Fruit fly (Drosophila melanogaster) whole organism, embryonic: ENCODE measurements around the gene Z600.

Experiments used
- ATbp ChIP-seq: fragments of 200-800 bp; sonication (Bioruptor generic); optimal IDR thresholded peaks from 2 replicates; lab custom pipeline; 2017; ENCODE audit warnings: missing biosample characterization, mild to moderate bottlenecking, missing genetic modification characterization, missing genetic modification reagents
- Adf1 ChIP-seq: fragments of 200-800 bp; sonication (Bioruptor generic); IDR thresholded peaks from 2 replicates; pipeline ENCODE4 v1.3.6; 2022; ENCODE audit warnings: missing biosample characterization, missing genetic modification characterization
- BEAF-32 ChIP-seq: fragments of 200-800 bp; sonication (Bioruptor generic); optimal IDR thresholded peaks from 3 replicates; lab custom pipeline; 2017; ENCODE audit warnings: missing biosample characterization, missing genetic modification characterization, mild to moderate bottlenecking, moderate library complexity, missing genetic modification reagents
- Bdp1 ChIP-seq: fragments of 200-800 bp; sonication (Bioruptor generic); optimal IDR thresholded peaks from 3 replicates; lab custom pipeline; 2016; ENCODE audit warnings: missing biosample characterization, missing genetic modification characterization
- CG10959 ChIP-seq: fragments of 200-800 bp; sonication (Bioruptor generic); IDR thresholded peaks from 2 replicates; pipeline ENCODE4 v1.3.6; 2022; ENCODE audit warnings: missing biosample characterization, missing genetic modification characterization
- CG11456 ChIP-seq: fragments of 200-800 bp; sonication (Bioruptor generic); IDR thresholded peaks from 3 replicates; pipeline ENCODE4 v1.3.6; 2022; ENCODE audit warnings: missing biosample characterization, missing genetic modification characterization
- CG11504 ChIP-seq: fragments of 200-800 bp; sonication (Bioruptor generic); optimal IDR thresholded peaks from 3 replicates; lab custom pipeline; 2019; ENCODE audit warnings: missing biosample characterization, mild to moderate bottlenecking, missing genetic modification characterization, moderate library complexity
- CG11696 ChIP-seq: fragments of 200-800 bp; sonication (Bioruptor generic); IDR thresholded peaks from 2 replicates; pipeline ENCODE4 v1.3.6; 2022; ENCODE audit warnings: missing biosample characterization, missing genetic modification characterization
- CG12299 ChIP-seq: fragments of 200-800 bp; sonication (Bioruptor generic); optimal IDR thresholded peaks from 2 replicates; lab custom pipeline; 2018; ENCODE audit warnings: missing biosample characterization, mild to moderate bottlenecking, missing genetic modification characterization
- CG14710 ChIP-seq: fragments of 200-800 bp; sonication (Bioruptor generic); optimal IDR thresholded peaks from 3 replicates; lab custom pipeline; 2019; ENCODE audit warnings: missing biosample characterization, mild to moderate bottlenecking, missing genetic modification characterization, moderate library complexity
- CG15514 ChIP-seq: fragments of 200-800 bp; sonication (Bioruptor generic); optimal IDR thresholded peaks from 3 replicates; lab custom pipeline; 2017; ENCODE audit warnings: missing biosample characterization, missing genetic modification characterization, mild to moderate bottlenecking, moderate library complexity, missing genetic modification reagents
- CG1647 ChIP-seq: fragments of 200-800 bp; sonication (Bioruptor generic); optimal IDR thresholded peaks from 3 replicates; lab custom pipeline; 2016; ENCODE audit warnings: missing biosample characterization, missing genetic modification characterization
- CG17328 ChIP-seq: fragments of 200-800 bp; sonication (Bioruptor generic); IDR thresholded peaks from 2 replicates; pipeline ENCODE4 v1.3.6; 2022; ENCODE audit warnings: missing biosample characterization, missing genetic modification characterization
- CG1832 ChIP-seq: fragments of 200-800 bp; sonication (Bioruptor generic); optimal IDR thresholded peaks from 2 replicates; lab custom pipeline; 2017; ENCODE audit warnings: missing biosample characterization, mild to moderate bottlenecking, missing genetic modification characterization, inconsistent platforms
- CG18476 ChIP-seq: fragments of 200-800 bp; sonication (Bioruptor generic); optimal IDR thresholded peaks from 2 replicates; lab custom pipeline; 2016; ENCODE audit warnings: missing biosample characterization, mild to moderate bottlenecking, missing genetic modification characterization
- CG30403 ChIP-seq: fragments of 200-800 bp; sonication (Bioruptor generic); optimal IDR thresholded peaks from 3 replicates; lab custom pipeline; 2016; ENCODE audit warnings: missing biosample characterization, missing genetic modification characterization
- CG32532 ChIP-seq: fragments of 200-800 bp; sonication (Bioruptor generic); IDR thresholded peaks from 2 replicates; pipeline ENCODE4 v1.3.6; 2022; ENCODE audit warnings: missing biosample characterization, missing genetic modification characterization
- CG3726 ChIP-seq: fragments of 200-800 bp; sonication (Bioruptor generic); IDR thresholded peaks from 3 replicates; pipeline ENCODE4, ENCODE4 v1.3.6; 2022; ENCODE audit warnings: missing biosample characterization, missing genetic modification characterization
- CG4328 ChIP-seq: fragments of 200-800 bp; sonication (Bioruptor generic); optimal IDR thresholded peaks from 3 replicates; lab custom pipeline; 2017; ENCODE audit warnings: missing biosample characterization, missing genetic modification reagents, missing genetic modification characterization
- CG6254 ChIP-seq: fragments of 200-800 bp; sonication (Bioruptor generic); optimal IDR thresholded peaks from 3 replicates; lab custom pipeline; 2017; ENCODE audit warnings: mild to moderate bottlenecking, missing biosample characterization, missing genetic modification reagents, missing genetic modification characterization
- CG7372 ChIP-seq: fragments of 200-800 bp; sonication (Bioruptor generic); IDR thresholded peaks from 2 replicates; pipeline ENCODE4 v1.3.6; 2022; ENCODE audit warnings: missing biosample characterization, missing genetic modification characterization
- CG7987 ChIP-seq: fragments of 200-800 bp; sonication (Bioruptor generic); optimal IDR thresholded peaks from 2 replicates; lab custom pipeline; 2018; ENCODE audit warnings: missing biosample characterization, mild to moderate bottlenecking, missing genetic modification characterization, moderate library complexity
- CG9437 ChIP-seq: fragments of 200-800 bp; sonication (Bioruptor generic); optimal IDR thresholded peaks from 2 replicates; lab custom pipeline; 2018; ENCODE audit warnings: missing biosample characterization, mild to moderate bottlenecking, missing genetic modification characterization
- CG9727 ChIP-seq: fragments of 200-800 bp; sonication (Bioruptor generic); optimal IDR thresholded peaks from 3 replicates; lab custom pipeline; 2017; ENCODE audit warnings: missing biosample characterization, mild to moderate bottlenecking, missing genetic modification characterization
- CG9797 ChIP-seq: fragments of 200-800 bp; sonication (Bioruptor generic); optimal IDR thresholded peaks from 3 replicates; lab custom pipeline; 2018; ENCODE audit warnings: missing biosample characterization, mild to moderate bottlenecking, missing genetic modification characterization
- Chrac-16 ChIP-seq: fragments of 200-800 bp; sonication (Bioruptor generic); optimal IDR thresholded peaks from 3 replicates; lab custom pipeline; 2016; ENCODE audit warnings: missing biosample characterization, missing genetic modification characterization
- E2f1 ChIP-seq: fragments of 200-800 bp; sonication (Bioruptor generic); IDR thresholded peaks from 2 replicates; pipeline ENCODE4 v1.3.6; 2022; ENCODE audit warnings: missing biosample characterization, missing genetic modification characterization
- NK7.1 ChIP-seq: fragments of 200-800 bp; sonication (Bioruptor generic); optimal IDR thresholded peaks from 3 replicates; lab custom pipeline; 2016; ENCODE audit warnings: missing biosample characterization, missing genetic modification characterization
- Nf-YC ChIP-seq: fragments of 200-800 bp; optimal IDR thresholded peaks from 3 replicates; lab custom pipeline; 2019; ENCODE audit warnings: missing biosample characterization, mild to moderate bottlenecking, missing genetic modification characterization, moderate library complexity
- Poxn ChIP-seq: fragments of 200-800 bp; sonication (Bioruptor generic); IDR thresholded peaks from 2 replicates; pipeline ENCODE4 v1.3.6; 2022; ENCODE audit warnings: missing biosample characterization, missing genetic modification characterization
- Ravus ChIP-seq: fragments of 200-800 bp; sonication (Bioruptor generic); IDR thresholded peaks from 2 replicates; pipeline ENCODE4 v1.3.6; 2022; ENCODE audit warnings: missing biosample characterization, missing genetic modification characterization
- Sry-δ ChIP-seq: fragments of 200-800 bp; sonication (Bioruptor generic); optimal IDR thresholded peaks from 2 replicates; lab custom pipeline; 2016; ENCODE audit warnings: missing biosample characterization, missing genetic modification characterization
- Trl ChIP-seq, 3 experiments: fragments of >200 bp in 2 of 3; fragments of 200-800 bp in 1 of 3; sonication (Bioruptor generic) in 1 of 3; optimal IDR thresholded peaks; 2 replicates in 1 of 3; 3 replicates in 2 of 3; lab custom pipeline; 2016 to 2017; ENCODE audit warnings: missing biosample characterization in 1 of 3, missing genetic modification characterization in 1 of 3
- YL-1 ChIP-seq: fragments of 200-800 bp; sonication (Bioruptor generic); optimal IDR thresholded peaks from 3 replicates; lab custom pipeline; 2017; ENCODE audit warnings: missing biosample characterization, mild to moderate bottlenecking, missing genetic modification characterization
- ara ChIP-seq: fragments of 200-800 bp; sonication (Bioruptor generic); IDR thresholded peaks from 2 replicates; pipeline ENCODE4 v1.3.6; 2022; ENCODE audit warnings: missing biosample characterization, missing genetic modification characterization
- bcd ChIP-seq: fragments of 200-800 bp; sonication (Bioruptor generic); optimal IDR thresholded peaks from 2 replicates; lab custom pipeline; 2017; ENCODE audit warnings: missing biosample characterization, mild to moderate bottlenecking, missing genetic modification characterization
- cato ChIP-seq: fragments of 200-800 bp; sonication (Bioruptor generic); optimal IDR thresholded peaks from 2 replicates; lab custom pipeline; 2016; ENCODE audit warnings: missing biosample characterization, missing genetic modification characterization, borderline replicate concordance
- ci ChIP-seq: fragments of 200-800 bp; sonication (Bioruptor generic); IDR thresholded peaks from 3 replicates; pipeline ENCODE4 v1.3.6; 2022; ENCODE audit warnings: missing biosample characterization, missing genetic modification characterization
- gsb ChIP-seq: fragments of 200-800 bp; sonication (Bioruptor generic); IDR thresholded peaks from 2 replicates; pipeline ENCODE4 v1.3.6; 2022; ENCODE audit warnings: missing biosample characterization, missing genetic modification characterization
- gsb-n ChIP-seq: fragments of 200-800 bp; sonication (Bioruptor generic); optimal IDR thresholded peaks from 3 replicates; lab custom pipeline; 2018; ENCODE audit warnings: missing biosample characterization, mild to moderate bottlenecking, missing genetic modification characterization
- hth ChIP-seq: fragments of >200 bp; optimal IDR thresholded peaks from 2 replicates; lab custom pipeline; 2017; ENCODE audit warnings: inconsistent platforms
- lilli ChIP-seq: fragments of 200-800 bp; sonication (Bioruptor generic); optimal IDR thresholded peaks from 3 replicates; lab custom pipeline; 2016; ENCODE audit warnings: missing biosample characterization, missing genetic modification characterization
- nom ChIP-seq: fragments of 200-800 bp; sonication (Bioruptor generic); optimal IDR thresholded peaks from 2 replicates; lab custom pipeline; 2017; ENCODE audit warnings: missing biosample characterization, missing genetic modification characterization, mild to moderate bottlenecking, moderate library complexity, missing genetic modification reagents
- pros ChIP-seq: fragments of 200-800 bp; sonication (Bioruptor generic); optimal IDR thresholded peaks from 3 replicates; lab custom pipeline; 2019; ENCODE audit warnings: missing biosample characterization, mild to moderate bottlenecking, missing genetic modification characterization, moderate library complexity
- salm ChIP-seq: fragments of 200-800 bp; sonication (Bioruptor generic); optimal IDR thresholded peaks from 2 replicates; lab custom pipeline; 2018; ENCODE audit warnings: missing biosample characterization, mild to moderate bottlenecking, missing genetic modification characterization
- slou ChIP-seq: fragments of 200-800 bp; sonication (Bioruptor generic); optimal IDR thresholded peaks from 3 replicates; lab custom pipeline; 2016; ENCODE audit warnings: missing biosample characterization, missing genetic modification characterization
- sna ChIP-seq: fragments of 200-800 bp; sonication (Bioruptor generic); IDR thresholded peaks from 2 replicates; pipeline ENCODE4 v1.3.6; 2022; ENCODE audit warnings: missing biosample characterization, missing genetic modification characterization; ENCODE audit not compliant: partially characterized antibody
- toy ChIP-seq: fragments of 200-800 bp; sonication (Bioruptor generic); IDR thresholded peaks from 2 replicates; pipeline ENCODE4 v1.3.6; 2022; ENCODE audit warnings: missing biosample characterization, missing genetic modification characterization
- unpg ChIP-seq: fragments of 200-800 bp; sonication (Bioruptor generic); optimal IDR thresholded peaks from 3 replicates; lab custom pipeline; 2018; ENCODE audit warnings: missing biosample characterization, mild to moderate bottlenecking, missing genetic modification characterization, moderate library complexity

Z600 gene

dm6 chr3L:15533402-15534129 lies 24.7 kb downstream of the Z600 start (continued):
- no peak for TF ChIP-seq Nf-YC (tag; lab: Kevin White, UChicago)
- no peak for TF ChIP-seq Poxn
- peak; percentile 36 for TF ChIP-seq ATbp (GFP tag; lab: Kevin White, UChicago)
- peak; percentile 2 for TF ChIP-seq Sry-δ
- peak; percentile 35 for TF ChIP-seq nom (GFP tag; lab: Kevin White, UChicago)
- TF ChIP-seq CG3726 (GFP tag; lab: Robert Waterston, UW) = 0 out of 3 replicates have a peak, but pooled peaks have one; percentile 58
- TF ChIP-seq sna (GFP tag; lab: Robert Waterston, UW) = no peak
- TF ChIP-seq gsb-n = peak; percentile 59
- TF ChIP-seq CG1832 (GFP tag; lab: Kevin White, UChicago) = no peak
- no peak for TF ChIP-seq ci (GFP tag; lab: Robert Waterston, UW)
- no peak for TF ChIP-seq Ravus (GFP tag; lab: Robert Waterston, UW)
- no peak for TF ChIP-seq Bdp1 (GFP tag; lab: Kevin White, UChicago)
- TF ChIP-seq CG7372 (GFP tag; lab: Robert Waterston, UW) = no peak
- no peak for TF ChIP-seq CG9797 (GFP tag; lab: Kevin White, UChicago)
- peak; percentile 41 for TF ChIP-seq unpg (GFP tag; lab: Kevin White, UChicago)
- TF ChIP-seq CG30403 (GFP tag; lab: Kevin White, UChicago) = peak; percentile 45
- TF ChIP-seq YL-1 = no peak
- no peak for TF ChIP-seq NK7.1
- no peak for TF ChIP-seq CG9727
- peak; percentile 30 for TF ChIP-seq Chrac-16 (GFP tag; lab: Kevin White, UChicago)
- no peak for TF ChIP-seq CG15514 (GFP tag; lab: Kevin White, UChicago)
- peak; percentile 22 for TF ChIP-seq CG1647 (GFP tag; lab: Kevin White, UChicago)
- no peak; the same call in 1 of the 2 replicates for TF ChIP-seq CG32532 (GFP tag; lab: Robert Waterston, UW)
- TF ChIP-seq CG10959 (GFP tag; lab: Robert Waterston, UW) = no peak
- TF ChIP-seq CG6254 (GFP tag; lab: Kevin White, UChicago) = no peak
- TF ChIP-seq hth (lab: Kevin White, UChicago) = no peak
- no peak for TF ChIP-seq gsb (GFP tag; lab: Robert Waterston, UW)
- no peak for TF ChIP-seq Adf1 (GFP tag; lab: Robert Waterston, UW)
- no peak for TF ChIP-seq CG14710 (tag; lab: Kevin White, UChicago)
- TF ChIP-seq CG9437 (GFP tag; lab: Kevin White, UChicago) = no peak
- no peak for TF ChIP-seq salm
- TF ChIP-seq bcd (GFP tag; lab: Kevin White, UChicago) = peak; percentile 28
- TF ChIP-seq CG11696 (GFP tag; lab: Robert Waterston, UW) = peak; percentile 28; the same call in 1 of the 2 replicates
- TF ChIP-seq CG12299 (tag; lab: Kevin White, UChicago) = no peak
- TF ChIP-seq CG11504 (tag; lab: Kevin White, UChicago) = peak; percentile 59
- peak; percentile 59 for TF ChIP-seq ara (GFP tag; lab: Robert Waterston, UW)
- peak; percentile 29 for TF ChIP-seq lilli (GFP tag; lab: Kevin White, UChicago)
- peak; percentile 20; the same call in 1 of the 2 replicates for TF ChIP-seq CG17328 (GFP tag; lab: Robert Waterston, UW)
- no peak for TF ChIP-seq cato (GFP tag; lab: Kevin White, UChicago)
- peak; percentile 12 for TF ChIP-seq CG4328 (GFP tag; lab: Kevin White, UChicago)
- TF ChIP-seq CG18476 (GFP tag; lab: Kevin White, UChicago) = no peak
- 0 out of 2 replicates have a peak, but pooled peaks have one; percentile 21 for TF ChIP-seq E2f1 (GFP tag; lab: Robert Waterston, UW)
- no peak for TF ChIP-seq CG11456 (GFP tag; lab: Robert Waterston, UW)
- TF ChIP-seq slou (GFP tag; lab: Kevin White, UChicago) = no peak
- peak; percentile 69 for TF ChIP-seq pros (GFP tag; lab: Kevin White, UChicago)
- TF ChIP-seq CG7987 (GFP tag; lab: Kevin White, UChicago) = peak; percentile 31
- 0 out of 2 replicates have a peak, but pooled peaks have one; percentile 17 for TF ChIP-seq toy (GFP tag; lab: Robert Waterston, UW)
- no peak for TF ChIP-seq BEAF-32 (GFP tag; lab: Kevin White, UChicago)
- TF ChIP-seq Trl (optimal IDR thresholded peaks at IDR 0.05; lab: Kevin White, UChicago) = peak; percentile 11 to 17
- peak; percentile 56 for TF ChIP-seq Trl (GFP tag; optimal IDR thresholded peaks at IDR 0.05; lab: Kevin White, UChicago)
